Fruit fly (Drosophila melanogaster) whole organism, embryonic: ENCODE measurements around the gene CG46314.

Experiments
- Ada2b ChIP-seq: fragments of 200-800 bp; sonication (Bioruptor generic); IDR thresholded peaks from 2 replicates; pipeline ENCODE4 v1.3.6; 2022; ENCODE audit warnings: missing biosample characterization, missing genetic modification characterization
- B-H2 ChIP-seq: fragments of 200-800 bp; sonication (Bioruptor generic); optimal IDR thresholded peaks from 2 replicates; lab custom pipeline; 2018; ENCODE audit warnings: missing biosample characterization, mild to moderate bottlenecking, missing genetic modification characterization
- CG10431 ChIP-seq: fragments of 200-800 bp; sonication (Bioruptor generic); optimal IDR thresholded peaks from 3 replicates; lab custom pipeline; 2018; ENCODE audit warnings: missing biosample characterization, mild to moderate bottlenecking, missing genetic modification characterization
- CG12769 ChIP-seq: fragments of 200-800 bp; sonication (Bioruptor generic); optimal IDR thresholded peaks from 2 replicates; lab custom pipeline; 2019; ENCODE audit warnings: missing biosample characterization, mild to moderate bottlenecking, missing genetic modification characterization, moderate library complexity
- CG14014 ChIP-seq: fragments of 200-800 bp; sonication (Bioruptor generic); IDR thresholded peaks from 2 replicates; pipeline ENCODE4 v1.3.6; 2022; ENCODE audit warnings: missing biosample characterization, missing genetic modification characterization
- CG15479 ChIP-seq: fragments of 200-800 bp; sonication (Bioruptor generic); optimal IDR thresholded peaks from 3 replicates; lab custom pipeline; 2019; ENCODE audit warnings: missing biosample characterization, mild to moderate bottlenecking, missing genetic modification characterization, moderate library complexity
- CG16813 ChIP-seq: fragments of 200-800 bp; sonication (Bioruptor generic); IDR thresholded peaks from 3 replicates; pipeline ENCODE4 v1.3.6; 2022; ENCODE audit warnings: missing biosample characterization, missing genetic modification characterization; ENCODE audit not compliant: partially characterized antibody
- CG17328 ChIP-seq: fragments of 200-800 bp; sonication (Bioruptor generic); IDR thresholded peaks from 2 replicates; pipeline ENCODE4 v1.3.6; 2022; ENCODE audit warnings: missing biosample characterization, missing genetic modification characterization
- CG17568 ChIP-seq: fragments of 200-800 bp; sonication (Bioruptor generic); optimal IDR thresholded peaks from 2 replicates; lab custom pipeline; 2018; ENCODE audit warnings: missing biosample characterization, mild to moderate bottlenecking, missing genetic modification characterization, moderate library complexity
- CG32532 ChIP-seq: fragments of 200-800 bp; sonication (Bioruptor generic); IDR thresholded peaks from 2 replicates; pipeline ENCODE4 v1.3.6; 2022; ENCODE audit warnings: missing biosample characterization, missing genetic modification characterization
- CG34422 ChIP-seq: fragments of 200-800 bp; sonication (Bioruptor generic); IDR thresholded peaks from 3 replicates; pipeline ENCODE4 v1.3.6; 2022; ENCODE audit warnings: missing biosample characterization, missing genetic modification characterization
- CG3726 ChIP-seq: fragments of 200-800 bp; sonication (Bioruptor generic); IDR thresholded peaks from 3 replicates; pipeline ENCODE4, ENCODE4 v1.3.6; 2022; ENCODE audit warnings: missing biosample characterization, missing genetic modification characterization
- CG3847 ChIP-seq: fragments of 200-800 bp; sonication (Bioruptor generic); IDR thresholded peaks from 2 replicates; pipeline ENCODE4 v1.3.6; 2022; ENCODE audit warnings: missing biosample characterization, missing genetic modification characterization
- CG6683 ChIP-seq: fragments of 200-800 bp; sonication (Bioruptor generic); optimal IDR thresholded peaks from 2 replicates; lab custom pipeline; 2017; ENCODE audit warnings: missing biosample characterization, mild to moderate bottlenecking, missing genetic modification characterization, missing genetic modification reagents
- CG6791 ChIP-seq: fragments of 200-800 bp; sonication (Bioruptor generic); IDR thresholded peaks from 3 replicates; pipeline ENCODE4 v1.3.6; 2022; ENCODE audit warnings: missing biosample characterization, missing genetic modification characterization; ENCODE audit not compliant: partially characterized antibody
- CG6854 ChIP-seq: fragments of 200-800 bp; sonication (Bioruptor generic); optimal IDR thresholded peaks from 3 replicates; lab custom pipeline; 2017; ENCODE audit warnings: missing biosample characterization, mild to moderate bottlenecking, missing genetic modification characterization
- CG7372 ChIP-seq: fragments of 200-800 bp; sonication (Bioruptor generic); IDR thresholded peaks from 2 replicates; pipeline ENCODE4 v1.3.6; 2022; ENCODE audit warnings: missing biosample characterization, missing genetic modification characterization
- CG8388 ChIP-seq: fragments of 200-800 bp; sonication (Bioruptor generic); optimal IDR thresholded peaks from 2 replicates; lab custom pipeline; 2019; ENCODE audit warnings: missing biosample characterization, mild to moderate bottlenecking, missing genetic modification characterization, moderate library complexity
- CG8478 ChIP-seq: fragments of >200 bp; optimal IDR thresholded peaks from 2 replicates; lab custom pipeline; 2018
- CG8944 ChIP-seq: fragments of 200-800 bp; sonication (Bioruptor generic); optimal IDR thresholded peaks from 3 replicates; lab custom pipeline; 2016; ENCODE audit warnings: missing biosample characterization, missing genetic modification characterization
- Dll ChIP-seq: fragments of 200-800 bp; sonication (Bioruptor generic); IDR thresholded peaks from 4 replicates; pipeline ENCODE4 v1.3.6; 2022; ENCODE audit warnings: missing biosample characterization, missing genetic modification characterization; ENCODE audit not compliant: partially characterized antibody
- Hr78 ChIP-seq, 2 experiments: fragments of 200-800 bp in 1 of 2; fragments of >200 bp in 1 of 2; sonication (Bioruptor generic) in 1 of 2; optimal IDR thresholded peaks; 2 replicates each; lab custom pipeline; 2017 to 2019; ENCODE audit warnings: missing biosample characterization in 2 of 2, missing genetic modification characterization in 2 of 2, mild to moderate bottlenecking in 1 of 2, moderate library complexity in 1 of 2
- MBD-R2 ChIP-seq: fragments of 200-800 bp; sonication (Bioruptor generic); IDR thresholded peaks from 2 replicates; pipeline ENCODE4 v1.3.6; 2022; ENCODE audit warnings: missing biosample characterization, missing genetic modification characterization
- Meics ChIP-seq: fragments of 200-800 bp; sonication (Bioruptor generic); optimal IDR thresholded peaks from 2 replicates; lab custom pipeline; 2017; ENCODE audit warnings: missing biosample characterization, mild to moderate bottlenecking, missing genetic modification characterization
- NfI ChIP-seq: fragments of 200-800 bp; sonication (Bioruptor generic); optimal IDR thresholded peaks from 3 replicates; lab custom pipeline; 2018; ENCODE audit warnings: missing biosample characterization, mild to moderate bottlenecking, missing genetic modification characterization, moderate library complexity
- Ptx1 ChIP-seq: fragments of 200-800 bp; sonication (Bioruptor generic); IDR thresholded peaks from 2 replicates; pipeline ENCODE4 v1.3.6; 2022; ENCODE audit warnings: missing biosample characterization, missing genetic modification characterization
- Ssrp ChIP-seq: fragments of 200-800 bp; sonication (Bioruptor generic); optimal IDR thresholded peaks from 2 replicates; lab custom pipeline; 2018; ENCODE audit warnings: missing biosample characterization, mild to moderate bottlenecking, missing genetic modification characterization, moderate library complexity
- Xbp1 ChIP-seq: fragments of 200-800 bp; sonication (Bioruptor generic); optimal IDR thresholded peaks from 3 replicates; lab custom pipeline; 2016; ENCODE audit warnings: missing biosample characterization, mild to moderate bottlenecking, missing genetic modification characterization
- abd-A ChIP-seq: fragments of 200-800 bp; sonication (Bioruptor generic); optimal IDR thresholded peaks from 3 replicates; lab custom pipeline; 2019; ENCODE audit warnings: missing biosample characterization, mild to moderate bottlenecking, missing genetic modification characterization, moderate library complexity
- bbx ChIP-seq: fragments of 200-800 bp; sonication (Bioruptor generic); IDR thresholded peaks from 2 replicates; pipeline ENCODE4 v1.3.6; 2022; ENCODE audit warnings: missing biosample characterization, missing genetic modification characterization; ENCODE audit not compliant: partially characterized antibody
- cad ChIP-seq: fragments of >200 bp; optimal IDR thresholded peaks from 2 replicates; lab custom pipeline; 2017; ENCODE audit warnings: missing biosample characterization, missing genetic modification characterization
- chm ChIP-seq: fragments of 200-800 bp; sonication (Bioruptor generic); IDR thresholded peaks from 2 replicates; pipeline ENCODE4 v1.3.6; 2022; ENCODE audit warnings: missing biosample characterization, missing genetic modification characterization
- ci ChIP-seq: fragments of 200-800 bp; sonication (Bioruptor generic); IDR thresholded peaks from 3 replicates; pipeline ENCODE4 v1.3.6; 2022; ENCODE audit warnings: missing biosample characterization, missing genetic modification characterization
- dmrt99B ChIP-seq: fragments of 200-800 bp; sonication (Bioruptor generic); optimal IDR thresholded peaks from 2 replicates; lab custom pipeline; 2018; ENCODE audit warnings: missing biosample characterization, mild to moderate bottlenecking, missing genetic modification characterization, moderate library complexity
- dpn ChIP-seq, 2 experiments: fragments of 200-800 bp; sonication (Bioruptor generic); optimal IDR thresholded peaks; 3 replicates each; lab custom pipeline; 2016; ENCODE audit warnings: missing biosample characterization in 2 of 2, missing genetic modification characterization in 2 of 2
- hbn ChIP-seq: fragments of 200-800 bp; sonication (Bioruptor generic); IDR thresholded peaks from 2 replicates; pipeline ENCODE4 v1.3.6; 2022; ENCODE audit warnings: missing biosample characterization, missing genetic modification characterization; ENCODE audit not compliant: partially characterized antibody
- insv ChIP-seq, 2 experiments: fragments of 200-800 bp; sonication (Bioruptor generic); optimal IDR thresholded peaks; 3 replicates each; lab custom pipeline; 2016 to 2018; ENCODE audit warnings: missing biosample characterization in 2 of 2, missing genetic modification characterization in 2 of 2
- jing ChIP-seq: fragments of 200-800 bp; sonication (Bioruptor generic); optimal IDR thresholded peaks from 2 replicates; lab custom pipeline; 2018; ENCODE audit warnings: missing biosample characterization, mild to moderate bottlenecking, missing genetic modification characterization
- mirr ChIP-seq: fragments of 200-800 bp; sonication (Bioruptor generic); optimal IDR thresholded peaks from 3 replicates; lab custom pipeline; 2018; ENCODE audit warnings: missing biosample characterization, mild to moderate bottlenecking, missing genetic modification characterization
- nerfin-2 ChIP-seq: fragments of 200-800 bp; sonication (Bioruptor generic); IDR thresholded peaks from 2 replicates; pipeline ENCODE4 v1.3.6; 2022; ENCODE audit warnings: missing biosample characterization, missing genetic modification characterization; ENCODE audit not compliant: partially characterized antibody
- odd ChIP-seq: fragments of 200-800 bp; sonication (Bioruptor generic); optimal IDR thresholded peaks from 2 replicates; lab custom pipeline; 2017; ENCODE audit warnings: missing biosample characterization, mild to moderate bottlenecking, missing genetic modification characterization
- peb ChIP-seq: fragments of 200-800 bp; sonication (Bioruptor generic); IDR thresholded peaks from 2 replicates; pipeline ENCODE4 v1.3.6; 2022; ENCODE audit warnings: missing biosample characterization, missing genetic modification characterization
- ranshi ChIP-seq: fragments of 200-800 bp; sonication (Bioruptor generic); IDR thresholded peaks from 2 replicates; pipeline ENCODE4 v1.3.6; 2022; ENCODE audit warnings: missing biosample characterization, missing genetic modification characterization
- sima ChIP-seq: fragments of 200-800 bp; sonication (Bioruptor generic); optimal IDR thresholded peaks from 2 replicates; lab custom pipeline; 2016; ENCODE audit warnings: missing biosample characterization, missing genetic modification characterization
- sna ChIP-seq: fragments of 200-800 bp; sonication (Bioruptor generic); IDR thresholded peaks from 2 replicates; pipeline ENCODE4 v1.3.6; 2022; ENCODE audit warnings: missing biosample characterization, missing genetic modification characterization; ENCODE audit not compliant: partially characterized antibody
- tio ChIP-seq: fragments of 200-800 bp; sonication (Bioruptor generic); optimal IDR thresholded peaks from 2 replicates; lab custom pipeline; 2017; ENCODE audit warnings: missing biosample characterization, missing genetic modification characterization, inconsistent platforms
- tll ChIP-seq, 2 experiments: fragments of 200-800 bp in 1 of 2; fragments of >200 bp in 1 of 2; sonication (Bioruptor generic) in 1 of 2; optimal IDR thresholded peaks; 2 replicates each; lab custom pipeline; 2017 to 2019; ENCODE audit warnings: missing biosample characterization in 2 of 2, missing genetic modification characterization in 2 of 2, mild to moderate bottlenecking in 1 of 2, moderate library complexity in 1 of 2
- tx ChIP-seq: fragments of 200-800 bp; sonication (Bioruptor generic); optimal IDR thresholded peaks from 2 replicates; lab custom pipeline; 2016; ENCODE audit warnings: missing biosample characterization, missing genetic modification characterization

CG46314 gene

dm6 chr2L:21309754-21310426, 4.3 kb upstream of the CG46314 start, which contains the start of gene Mondo (continued):
- peak; percentile 42 for TF ChIP-seq Meics (GFP tag; lab: Kevin White, UChicago)
- no peak for TF ChIP-seq CG10431 (GFP tag; lab: Kevin White, UChicago)
- no peak for TF ChIP-seq sima
- no peak for TF ChIP-seq cad (GFP tag; lab: Kevin White, UChicago)
- TF ChIP-seq Ptx1 (GFP tag; lab: Robert Waterston, UW): peak; percentile 64
- TF ChIP-seq CG3726 (GFP tag; lab: Robert Waterston, UW): no peak
- no peak for TF ChIP-seq tio (GFP tag; lab: Kevin White, UChicago)
- TF ChIP-seq peb (GFP tag; lab: Robert Waterston, UW): no peak
- TF ChIP-seq Xbp1 (GFP tag; lab: Kevin White, UChicago): no peak
- no peak for TF ChIP-seq CG17568 (GFP tag; lab: Kevin White, UChicago)
- TF ChIP-seq tx (GFP tag; lab: Kevin White, UChicago): no peak
- TF ChIP-seq bbx: peak; percentile 44
- 0 out of 2 replicates have a peak, but pooled peaks have one; percentile 8 for TF ChIP-seq hbn (GFP tag; lab: Robert Waterston, UW)
- TF ChIP-seq nerfin-2 (GFP tag; lab: Robert Waterston, UW): no peak
- no peak for TF ChIP-seq jing (GFP tag; lab: Kevin White, UChicago)
- peak; percentile 29; the same call in 1 of the 2 replicates for TF ChIP-seq Ada2b (GFP tag; lab: Robert Waterston, UW)
- no peak for TF ChIP-seq sna (GFP tag; lab: Robert Waterston, UW)
- TF ChIP-seq insv (GFP tag; optimal IDR thresholded peaks at IDR 0.05; lab: Kevin White, UChicago): no peak
- peak; percentile 28; the same call in 1 of the 2 replicates for TF ChIP-seq CG7372 (GFP tag; lab: Robert Waterston, UW)
- no peak for TF ChIP-seq CG6854 (GFP tag; lab: Kevin White, UChicago)
- peak; percentile 37 for TF ChIP-seq dmrt99B (tag; lab: Kevin White, UChicago)
- TF ChIP-seq dpn (GFP tag; optimal IDR thresholded peaks at IDR 0.05; lab: Kevin White, UChicago): no peak
- TF ChIP-seq B-H2 (GFP tag; lab: Kevin White, UChicago): peak; percentile 8
- no peak for TF ChIP-seq NfI (GFP tag; lab: Kevin White, UChicago)
- TF ChIP-seq CG8478 (lab: Kevin White, UChicago): no peak
- peak; percentile 27; the same call in 1 of the 3 replicates for TF ChIP-seq CG6791
- peak; percentile 60 for TF ChIP-seq CG15479 (GFP tag; lab: Kevin White, UChicago)
- TF ChIP-seq CG14014 (GFP tag; lab: Robert Waterston, UW): no peak; the same call in 1 of the 2 replicates
- TF ChIP-seq CG8944 (GFP tag; lab: Kevin White, UChicago): peak; percentile 10
- peak; percentile 15 for TF ChIP-seq CG8388 (GFP tag; lab: Kevin White, UChicago)
- peak; percentile 50 for TF ChIP-seq Ssrp (tag; lab: Kevin White, UChicago)
- TF ChIP-seq MBD-R2: peak; percentile 58
- no peak for TF ChIP-seq odd (GFP tag; lab: Kevin White, UChicago)
- 0 out of 4 replicates have a peak, but pooled peaks have one; percentile 10 for TF ChIP-seq Dll (GFP tag; lab: Robert Waterston, UW)
- TF ChIP-seq CG6683 (GFP tag; lab: Kevin White, UChicago): no peak
- TF ChIP-seq ci (GFP tag; lab: Robert Waterston, UW): peak; percentile 63; the same call in 1 of the 3 replicates
- TF ChIP-seq CG16813 (GFP tag; lab: Robert Waterston, UW): no peak
- TF ChIP-seq ranshi (GFP tag; lab: Robert Waterston, UW): 0 out of 2 replicates have a peak, but pooled peaks have one; percentile 57
- no peak; the same call in 1 of the 2 replicates for TF ChIP-seq CG17328 (GFP tag; lab: Robert Waterston, UW)
- TF ChIP-seq chm: peak; percentile 60; the same call in 1 of the 2 replicates
- TF ChIP-seq CG3847 (GFP tag; lab: Robert Waterston, UW): peak; percentile 59
- peak; percentile 61 for TF ChIP-seq CG12769
- TF ChIP-seq CG32532 (GFP tag; lab: Robert Waterston, UW): peak; percentile 71
- TF ChIP-seq abd-A (tag; lab: Kevin White, UChicago): peak; percentile 72
- TF ChIP-seq CG34422: no peak
- peak in 1 of 2 experiments; percentile 100 for TF ChIP-seq Hr78 (GFP tag; optimal IDR thresholded peaks at IDR 0.05; lab: Kevin White, UChicago)
- peak; percentile 28 for TF ChIP-seq mirr
- TF ChIP-seq tll (GFP tag; optimal IDR thresholded peaks at IDR 0.05; lab: Kevin White, UChicago): peak in 1 of 2 experiments; percentile 23
